Worm (Caenorhabditis elegans): Measurements from ENCODE around the gene pat-3.

DNA sequence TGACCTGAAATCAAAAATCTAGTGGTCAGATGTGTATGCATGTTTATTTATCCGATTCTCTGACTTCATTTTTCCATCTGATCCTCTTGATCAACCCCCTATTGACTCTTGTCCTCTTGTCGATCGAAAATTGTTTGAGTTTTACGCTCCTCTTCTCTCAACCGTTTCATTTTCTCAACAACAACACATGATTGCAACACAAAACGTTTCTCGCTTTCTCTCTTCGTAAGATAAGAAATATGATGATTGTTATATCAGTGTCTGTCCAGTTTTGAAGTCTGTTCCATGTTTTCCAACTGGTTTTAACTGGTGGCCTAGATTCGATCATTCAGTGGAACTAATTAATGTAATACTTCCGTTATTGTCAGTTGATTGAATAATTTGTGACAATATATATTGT, 38.1 kb upstream of the pat-3 start:
- no peak for TF ChIP-seq tbx-2 (tag; optimal IDR thresholded peaks at IDR 0.05)
- no peak for TF ChIP-seq hlh-8 (tag; optimal IDR thresholded peaks at IDR 0.05)
- no peak for TF ChIP-seq pqm-1 (tag; optimal IDR thresholded peaks at IDR 0.05)
- TF ChIP-seq ceh-22 (tag; optimal IDR thresholded peaks at IDR 0.05) = no peak
- no peak for TF ChIP-seq ama-1 (optimal IDR thresholded peaks at IDR 0.05)
- TF ChIP-seq ceh-14 (tag; optimal IDR thresholded peaks at IDR 0.05) = no peak
- no peak for TF ChIP-seq ceh-18 (tag; optimal IDR thresholded peaks at IDR 0.05)
- no peak for TF ChIP-seq sox-2 (GFP tag; IDR thresholded peaks at IDR 0.05)
- no peak for TF ChIP-seq ceh-31 (tag; optimal IDR thresholded peaks at IDR 0.05)
- TF ChIP-seq npax-4 (tag; optimal IDR thresholded peaks at IDR 0.05) = no peak
- no peak for TF ChIP-seq nhr-11 (tag; optimal IDR thresholded peaks at IDR 0.05)
- TF ChIP-seq fkh-10 (GFP tag; optimal IDR thresholded peaks at IDR 0.05) = no peak
- no peak for TF ChIP-seq ceh-9 (tag; optimal IDR thresholded peaks at IDR 0.05)
- no peak for TF ChIP-seq ceh-6 (GFP tag; optimal IDR thresholded peaks at IDR 0.05)
